Worm (Caenorhabditis elegans): ENCODE measurements around the gene R151.10.

Gene R151.10

DNA sequence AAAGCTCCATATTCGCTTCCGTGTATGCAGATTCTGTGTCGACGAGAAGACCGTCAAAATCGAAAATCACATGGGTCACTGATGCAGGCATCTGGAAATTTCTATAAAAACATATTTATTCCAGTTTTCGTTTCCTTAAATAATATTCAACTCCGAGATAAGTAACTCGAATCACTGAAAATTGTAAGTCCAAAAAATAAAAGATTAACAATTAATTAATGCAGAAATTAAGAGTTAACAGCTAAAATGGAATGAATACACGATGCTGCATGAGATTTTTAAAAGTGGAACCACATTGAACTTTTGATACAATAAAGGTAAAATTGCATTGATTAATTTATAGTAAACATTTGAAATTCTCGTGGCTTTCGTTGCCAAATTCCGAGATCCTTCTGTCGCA lies at the start of gene R151.10:
R151.10 (minus strand) TSS at position 101 of the 400 bp plus-strand sequence.
- TF ChIP-seq mab-5 (tag; optimal IDR thresholded peaks at IDR 0.05) (no peak), ztf-11 (tag; optimal IDR thresholded peaks at IDR 0.05) (no peak), drap-1 (GFP tag; optimal IDR thresholded peaks at IDR 0.05) (no peak), nhr-12 (tag; optimal IDR thresholded peaks at IDR 0.05) (no peak), sptf-1 (tag; optimal IDR thresholded peaks at IDR 0.05) (no peak), pha-4 (tag; optimal IDR thresholded peaks at IDR 0.05) (no peak), ceh-83 (GFP tag; optimal IDR thresholded peaks at IDR 0.05) (no peak), nhr-2 (tag; optimal IDR thresholded peaks at IDR 0.05) (no peak), mls-2 (tag; optimal IDR thresholded peaks at IDR 0.05) (no peak), nhr-76 (tag; optimal IDR thresholded peaks at IDR 0.05) (no peak)

DNA sequence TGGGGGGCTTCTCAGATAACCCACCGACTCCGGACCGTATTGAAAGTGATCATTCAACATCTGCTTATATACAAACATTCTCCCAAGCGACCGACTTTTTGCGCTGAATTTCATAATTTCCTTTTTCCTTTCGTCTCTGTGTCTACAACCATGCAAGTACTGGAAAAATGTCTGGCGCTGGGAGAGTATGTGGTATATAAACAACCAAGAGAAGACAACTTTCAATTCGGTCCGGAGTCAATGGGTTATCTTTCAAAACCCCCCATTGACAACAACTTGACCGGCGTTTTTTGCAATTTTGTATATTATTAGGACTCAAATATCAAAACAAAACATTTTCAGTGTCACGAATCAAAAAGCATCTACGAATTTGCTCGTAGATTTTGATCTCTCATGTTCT lies 47.8 kb upstream of the R151.10 start:
- TF ChIP-seq bed-3 (GFP tag; optimal IDR thresholded peaks at IDR 0.05): no peak
- TF ChIP-seq lin-13 (tag; optimal IDR thresholded peaks at IDR 0.05): no peak
- TF ChIP-seq nhr-28 (tag; optimal IDR thresholded peaks at IDR 0.05): no peak
- no peak for TF ChIP-seq tbx-8 (GFP tag; optimal IDR thresholded peaks at IDR 0.05)
- TF ChIP-seq M03D4.4 (tag; optimal IDR thresholded peaks at IDR 0.05): no peak
- TF ChIP-seq ceh-83 (GFP tag; optimal IDR thresholded peaks at IDR 0.05): no peak
- TF ChIP-seq nhr-237 (tag; optimal IDR thresholded peaks at IDR 0.05): no peak
- TF ChIP-seq nhr-12 (tag; optimal IDR thresholded peaks at IDR 0.05): no peak
- no peak for TF ChIP-seq zip-8 (tag; optimal IDR thresholded peaks at IDR 0.05)

DNA sequence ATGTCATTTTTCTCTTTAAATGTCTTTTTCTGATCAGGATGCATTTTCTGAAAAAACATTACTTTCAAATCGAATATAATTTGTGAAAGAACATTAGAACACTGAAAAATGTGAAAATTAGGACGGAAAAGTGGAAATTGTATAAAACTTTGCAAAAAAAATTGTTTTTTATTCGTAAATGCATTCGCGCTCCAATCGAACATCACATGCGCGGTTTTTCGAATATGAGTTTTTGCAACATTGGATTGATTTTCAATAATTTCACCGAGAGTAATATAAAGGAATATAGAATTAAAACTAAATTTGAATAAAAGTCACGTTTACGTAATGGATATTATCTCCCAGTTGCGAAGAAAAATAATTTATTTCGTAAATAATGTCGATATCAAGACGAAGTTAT lies 46.5 kb upstream of the R151.10 start, which contains the start of the genes spot-1 and B0361.11:
spot-1 (minus strand) TSS at position 47 of the 400 bp plus-strand sequence.
B0361.11 (plus strand) TSS at position 372 of the 400 bp plus-strand sequence.
- TF ChIP-seq ceh-43 (GFP tag; optimal IDR thresholded peaks at IDR 0.05) (no peak), nhr-237 (tag; optimal IDR thresholded peaks at IDR 0.05) (peak; percentile 59), snpc-4 (tag; optimal IDR thresholded peaks at IDR 0.05) (no peak), pha-4 (tag; optimal IDR thresholded peaks at IDR 0.05) (no peak), ces-1 (GFP tag; optimal IDR thresholded peaks at IDR 0.05) (peak; percentile 38), ceh-83 (GFP tag; optimal IDR thresholded peaks at IDR 0.05) (no peak), flh-1 (GFP tag; optimal IDR thresholded peaks at IDR 0.05) (no peak), nhr-12 (tag; optimal IDR thresholded peaks at IDR 0.05) (no peak), cnd-1 (tag; optimal IDR thresholded peaks at IDR 0.05) (no peak), unc-39 (tag; optimal IDR thresholded peaks at IDR 0.05) (no peak), mep-1 (tag; optimal IDR thresholded peaks at IDR 0.05) (peak; percentile 78), sem-2 (GFP tag; optimal IDR thresholded peaks at IDR 0.05) (no peak), blmp-1 (tag; optimal IDR thresholded peaks at IDR 0.05) (no peak), unc-120 (tag; optimal IDR thresholded peaks at IDR 0.05; ENCODE audit: poor library complexity, severe bottlenecking) (no peak), zip-8 (tag; optimal IDR thresholded peaks at IDR 0.05) (no peak), mab-5 (tag; optimal IDR thresholded peaks at IDR 0.05) (no peak), M03D4.4 (tag; optimal IDR thresholded peaks at IDR 0.05) (no peak), lsy-2 (tag; optimal IDR thresholded peaks at IDR 0.05) (peak; percentile 75), nhr-2 (tag; optimal IDR thresholded peaks at IDR 0.05) (no peak), sptf-1 (tag; optimal IDR thresholded peaks at IDR 0.05) (peak; percentile 10), lin-32 (GFP tag; optimal IDR thresholded peaks at IDR 0.05) (no peak), hlh-1 (tag; optimal IDR thresholded peaks at IDR 0.05) (no peak), ceh-39 (tag; optimal IDR thresholded peaks at IDR 0.05) (peak; percentile 45), lin-13 (tag; optimal IDR thresholded peaks at IDR 0.05) (no peak), ham-2 (GFP tag; optimal IDR thresholded peaks at IDR 0.05) (no peak), nhr-28 (tag; optimal IDR thresholded peaks at IDR 0.05) (no peak), nhr-76 (tag; optimal IDR thresholded peaks at IDR 0.05) (no peak), drap-1 (GFP tag; optimal IDR thresholded peaks at IDR 0.05) (no peak), bed-3 (GFP tag; optimal IDR thresholded peaks at IDR 0.05) (no peak), tbx-8 (GFP tag; optimal IDR thresholded peaks at IDR 0.05) (no peak), elt-3 (tag; optimal IDR thresholded peaks at IDR 0.05) (no peak), ztf-11 (tag; optimal IDR thresholded peaks at IDR 0.05) (no peak), unc-62 (GFP tag; optimal IDR thresholded peaks at IDR 0.05) (no peak), mls-2 (tag; optimal IDR thresholded peaks at IDR 0.05) (no peak), elt-1 (tag; optimal IDR thresholded peaks at IDR 0.05; ENCODE audit: borderline replicate concordance, insufficient read depth) (no peak)

DNA sequence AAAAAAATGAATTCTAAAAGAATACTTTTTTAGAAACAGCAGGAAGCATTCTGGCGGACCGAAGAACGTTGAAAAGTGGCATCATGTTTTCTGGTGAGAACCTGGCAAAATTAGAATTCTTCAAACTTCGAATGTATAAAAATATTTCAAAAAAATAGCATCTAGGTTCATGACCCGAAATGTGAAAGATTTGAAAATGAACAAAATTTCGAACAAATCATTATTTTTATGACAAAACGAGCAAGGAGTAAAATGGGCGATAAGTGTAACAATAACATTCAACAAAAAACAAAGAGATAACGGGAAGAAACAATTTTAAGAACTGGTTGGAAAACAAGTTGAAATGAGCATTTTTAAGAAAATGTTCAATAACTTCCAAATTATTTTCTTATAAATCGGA lies 44.6 kb upstream of the R151.10 start, which contains the start of gene psd-1:
psd-1 (minus strand) TSS at position 101 of the 400 bp plus-strand sequence.
- TF ChIP-seq nhr-76 (tag; optimal IDR thresholded peaks at IDR 0.05) (no peak), lin-32 (GFP tag; optimal IDR thresholded peaks at IDR 0.05) (no peak), nhr-2 (tag; optimal IDR thresholded peaks at IDR 0.05) (no peak), lsy-2 (tag; optimal IDR thresholded peaks at IDR 0.05) (no peak), sptf-1 (tag; optimal IDR thresholded peaks at IDR 0.05) (no peak), ceh-83 (GFP tag; optimal IDR thresholded peaks at IDR 0.05) (no peak), tbx-8 (GFP tag; optimal IDR thresholded peaks at IDR 0.05) (no peak), unc-62 (GFP tag; optimal IDR thresholded peaks at IDR 0.05) (no peak), cnd-1 (tag; optimal IDR thresholded peaks at IDR 0.05) (no peak), snpc-4 (tag; optimal IDR thresholded peaks at IDR 0.05) (no peak), mls-2 (tag; optimal IDR thresholded peaks at IDR 0.05) (no peak), hlh-1 (tag; optimal IDR thresholded peaks at IDR 0.05) (no peak), ces-1 (GFP tag; optimal IDR thresholded peaks at IDR 0.05) (no peak), nhr-28 (tag; optimal IDR thresholded peaks at IDR 0.05) (no peak), nhr-237 (tag; optimal IDR thresholded peaks at IDR 0.05) (no peak), pha-4 (tag; optimal IDR thresholded peaks at IDR 0.05) (no peak)
